Fruit fly (Drosophila melanogaster) whole organism, embryonic: ENCODE data around the gene CG1161.

Source experiments
- Awh ChIP-seq: fragments of 200-800 bp; sonication (Bioruptor generic); IDR thresholded peaks from 2 replicates; pipeline ENCODE4, ENCODE4 v1.3.6; 2022; ENCODE audit warnings: missing biosample characterization, missing genetic modification characterization
- CG13123 ChIP-seq: fragments of 200-800 bp; sonication (Bioruptor generic); optimal IDR thresholded peaks from 2 replicates; lab custom pipeline; 2016; ENCODE audit warnings: missing biosample characterization, missing genetic modification characterization
- CG14710 ChIP-seq: fragments of 200-800 bp; sonication (Bioruptor generic); optimal IDR thresholded peaks from 3 replicates; lab custom pipeline; 2019; ENCODE audit warnings: missing biosample characterization, mild to moderate bottlenecking, missing genetic modification characterization, moderate library complexity
- CG1529 ChIP-seq: fragments of 200-800 bp; sonication (Bioruptor generic); optimal IDR thresholded peaks from 3 replicates; lab custom pipeline; 2018; ENCODE audit warnings: missing biosample characterization, missing genetic modification characterization
- CG15514 ChIP-seq: fragments of 200-800 bp; sonication (Bioruptor generic); optimal IDR thresholded peaks from 3 replicates; lab custom pipeline; 2017; ENCODE audit warnings: missing biosample characterization, missing genetic modification characterization, mild to moderate bottlenecking, moderate library complexity, missing genetic modification reagents
- CG1603 ChIP-seq: fragments of 200-800 bp; sonication (Bioruptor generic); optimal IDR thresholded peaks from 2 replicates; lab custom pipeline; 2019; ENCODE audit warnings: missing biosample characterization, mild to moderate bottlenecking, missing genetic modification characterization, moderate library complexity
- CG16813 ChIP-seq: fragments of 200-800 bp; sonication (Bioruptor generic); IDR thresholded peaks from 3 replicates; pipeline ENCODE4 v1.3.6; 2022; ENCODE audit warnings: missing biosample characterization, missing genetic modification characterization; ENCODE audit not compliant: partially characterized antibody
- CG17328 ChIP-seq: fragments of 200-800 bp; sonication (Bioruptor generic); IDR thresholded peaks from 2 replicates; pipeline ENCODE4 v1.3.6; 2022; ENCODE audit warnings: missing biosample characterization, missing genetic modification characterization
- CG2889 ChIP-seq: fragments of 200-800 bp; sonication (Bioruptor generic); IDR thresholded peaks from 3 replicates; pipeline ENCODE4 v1.3.6; 2022; ENCODE audit warnings: missing biosample characterization, missing genetic modification characterization
- CG30403 ChIP-seq: fragments of 200-800 bp; sonication (Bioruptor generic); optimal IDR thresholded peaks from 3 replicates; lab custom pipeline; 2016; ENCODE audit warnings: missing biosample characterization, missing genetic modification characterization
- CG3065 ChIP-seq: fragments of 200-800 bp; sonication (Bioruptor generic); optimal IDR thresholded peaks from 2 replicates; lab custom pipeline; 2016; ENCODE audit warnings: missing biosample characterization, missing genetic modification characterization
- CG31224 ChIP-seq: fragments of 200-800 bp; sonication (Bioruptor generic); IDR thresholded peaks from 2 replicates; pipeline ENCODE4 v1.3.6; 2022; ENCODE audit warnings: missing biosample characterization, missing genetic modification characterization
- CG31365 ChIP-seq: fragments of 200-800 bp; sonication (Bioruptor generic); optimal IDR thresholded peaks from 2 replicates; lab custom pipeline; 2018; ENCODE audit warnings: missing biosample characterization, mild to moderate bottlenecking, missing genetic modification characterization
- CG34224 ChIP-seq: fragments of 200-800 bp; sonication (Bioruptor generic); IDR thresholded peaks from 3 replicates; pipeline ENCODE4 v1.3.6; 2022; ENCODE audit warnings: missing biosample characterization, missing genetic modification characterization; ENCODE audit not compliant: partially characterized antibody
- CG4424 ChIP-seq: fragments of 200-800 bp; sonication (Bioruptor generic); optimal IDR thresholded peaks from 3 replicates; lab custom pipeline; 2016; ENCODE audit warnings: missing biosample characterization, missing genetic modification characterization
- CG6272 ChIP-seq: fragments of 200-800 bp; sonication (Bioruptor generic); IDR thresholded peaks from 2 replicates; pipeline ENCODE4 v1.3.6; 2022; ENCODE audit warnings: missing biosample characterization, missing genetic modification characterization
- CG6813 ChIP-seq: fragments of 200-800 bp; sonication (Bioruptor generic); optimal IDR thresholded peaks from 2 replicates; lab custom pipeline; 2017; ENCODE audit warnings: missing biosample characterization, missing genetic modification characterization, mild to moderate bottlenecking, moderate library complexity, missing genetic modification reagents
- CG7745 ChIP-seq: fragments of 200-800 bp; sonication (Bioruptor generic); optimal IDR thresholded peaks from 2 replicates; lab custom pipeline; 2018; ENCODE audit warnings: missing biosample characterization, mild to moderate bottlenecking, missing genetic modification characterization, moderate library complexity
- CG9932 ChIP-seq: fragments of 200-800 bp; sonication (Bioruptor generic); IDR thresholded peaks from 2 replicates; pipeline ENCODE4 v1.3.6; 2022; ENCODE audit warnings: missing biosample characterization, missing genetic modification characterization
- CHES-1-like ChIP-seq: fragments of 200-800 bp; sonication (Bioruptor generic); optimal IDR thresholded peaks from 2 replicates; lab custom pipeline; 2016; ENCODE audit warnings: missing biosample characterization, missing genetic modification characterization
- Dref ChIP-seq: fragments of 200-800 bp; sonication (Bioruptor generic); IDR thresholded peaks from 2 replicates; pipeline ENCODE4 v1.3.6; 2022; ENCODE audit warnings: missing biosample characterization, missing genetic modification characterization
- Eip74EF ChIP-seq, 2 experiments: fragments of 200-800 bp in 1 of 2; fragments of >200 bp in 1 of 2; sonication (Bioruptor generic) in 1 of 2; optimal IDR thresholded peaks; 2 replicates each; lab custom pipeline; 2017 to 2019; ENCODE audit warnings: missing biosample characterization in 2 of 2, missing genetic modification characterization in 2 of 2, mild to moderate bottlenecking in 1 of 2, moderate library complexity in 1 of 2
- Hand ChIP-seq: fragments of 200-800 bp; sonication (Bioruptor generic); optimal IDR thresholded peaks from 2 replicates; lab custom pipeline; 2017; ENCODE audit warnings: mild to moderate bottlenecking, missing biosample characterization, missing genetic modification reagents, missing genetic modification characterization
- Myb ChIP-seq: fragments of 200-800 bp; sonication (Bioruptor generic); optimal IDR thresholded peaks from 2 replicates; lab custom pipeline; 2016; ENCODE audit warnings: missing biosample characterization, missing genetic modification characterization
- Neu2 ChIP-seq: fragments of 200-800 bp; sonication (Bioruptor generic); optimal IDR thresholded peaks from 3 replicates; lab custom pipeline; 2016; ENCODE audit warnings: missing biosample characterization, missing genetic modification characterization, borderline replicate concordance
- Rfx ChIP-seq: fragments of 200-800 bp; sonication (Bioruptor generic); IDR thresholded peaks from 2 replicates; pipeline ENCODE4 v1.3.6; 2022; ENCODE audit warnings: missing biosample characterization, missing genetic modification characterization
- Sox100B ChIP-seq: fragments of 200-800 bp; sonication (Bioruptor generic); optimal IDR thresholded peaks from 3 replicates; lab custom pipeline; 2018; ENCODE audit warnings: missing biosample characterization, mild to moderate bottlenecking, missing genetic modification characterization
- ac ChIP-seq: fragments of 200-800 bp; sonication (Bioruptor generic); optimal IDR thresholded peaks from 3 replicates; lab custom pipeline; 2017; ENCODE audit warnings: missing biosample characterization, mild to moderate bottlenecking, missing genetic modification characterization
- corto ChIP-seq: fragments of 200-800 bp; sonication (Bioruptor generic); optimal IDR thresholded peaks from 2 replicates; lab custom pipeline; 2016; ENCODE audit warnings: missing biosample characterization, mild to moderate bottlenecking, missing genetic modification characterization, moderate library complexity
- da ChIP-seq: fragments of 200-800 bp; sonication (Bioruptor generic); optimal IDR thresholded peaks from 2 replicates; lab custom pipeline; 2016; ENCODE audit warnings: missing biosample characterization, missing genetic modification characterization
- dan ChIP-seq: fragments of 200-800 bp; sonication (Bioruptor generic); IDR thresholded peaks from 2 replicates; pipeline ENCODE4 v1.3.6; 2022; ENCODE audit warnings: missing biosample characterization, missing genetic modification characterization
- dmrt99B ChIP-seq: fragments of 200-800 bp; sonication (Bioruptor generic); optimal IDR thresholded peaks from 2 replicates; lab custom pipeline; 2018; ENCODE audit warnings: missing biosample characterization, mild to moderate bottlenecking, missing genetic modification characterization, moderate library complexity
- ems ChIP-seq: fragments of 200-800 bp; sonication (Bioruptor generic); optimal IDR thresholded peaks from 3 replicates; lab custom pipeline; 2016; ENCODE audit warnings: missing biosample characterization, missing genetic modification characterization
- grau ChIP-seq: fragments of 200-800 bp; optimal IDR thresholded peaks from 3 replicates; lab custom pipeline; 2019; ENCODE audit warnings: missing biosample characterization, mild to moderate bottlenecking, missing genetic modification characterization, moderate library complexity
- gsb-n ChIP-seq: fragments of 200-800 bp; sonication (Bioruptor generic); optimal IDR thresholded peaks from 3 replicates; lab custom pipeline; 2018; ENCODE audit warnings: missing biosample characterization, mild to moderate bottlenecking, missing genetic modification characterization
- hth ChIP-seq: fragments of >200 bp; optimal IDR thresholded peaks from 2 replicates; lab custom pipeline; 2017; ENCODE audit warnings: inconsistent platforms
- kah ChIP-seq: fragments of 200-800 bp; sonication (Bioruptor generic); optimal IDR thresholded peaks from 2 replicates; lab custom pipeline; 2018; ENCODE audit warnings: missing biosample characterization, mild to moderate bottlenecking, missing genetic modification characterization
- ken ChIP-seq: fragments of 200-800 bp; sonication (Bioruptor generic); IDR thresholded peaks from 3 replicates; pipeline ENCODE4 v1.3.6; 2022; ENCODE audit warnings: missing biosample characterization, missing genetic modification characterization
- klu ChIP-seq: fragments of 200-800 bp; sonication (Bioruptor generic); IDR thresholded peaks from 2 replicates; pipeline ENCODE4 v1.3.6; 2022; ENCODE audit warnings: missing biosample characterization, missing genetic modification characterization
- nau ChIP-seq: fragments of 200-800 bp; sonication (Bioruptor generic); optimal IDR thresholded peaks from 3 replicates; lab custom pipeline; 2017; ENCODE audit warnings: missing biosample characterization, mild to moderate bottlenecking, missing genetic modification characterization, missing genetic modification reagents
- nerfin-2 ChIP-seq: fragments of 200-800 bp; sonication (Bioruptor generic); IDR thresholded peaks from 2 replicates; pipeline ENCODE4 v1.3.6; 2022; ENCODE audit warnings: missing biosample characterization, missing genetic modification characterization; ENCODE audit not compliant: partially characterized antibody
- nmo ChIP-seq: fragments of 200-800 bp; sonication (Bioruptor generic); optimal IDR thresholded peaks from 2 replicates; lab custom pipeline; 2018; ENCODE audit warnings: missing biosample characterization, mild to moderate bottlenecking, missing genetic modification characterization, moderate library complexity
- oc ChIP-seq: fragments of 200-800 bp; sonication (Bioruptor generic); optimal IDR thresholded peaks from 2 replicates; lab custom pipeline; 2018; ENCODE audit warnings: missing biosample characterization, mild to moderate bottlenecking, missing genetic modification characterization, moderate library complexity
- p53 ChIP-seq: fragments of 200-800 bp; sonication (Bioruptor generic); optimal IDR thresholded peaks from 2 replicates; lab custom pipeline; 2016; ENCODE audit warnings: missing biosample characterization, missing genetic modification characterization
- row ChIP-seq: fragments of 200-800 bp; sonication (Bioruptor generic); IDR thresholded peaks from 3 replicates; pipeline ENCODE4 v1.3.6; 2022; ENCODE audit warnings: missing biosample characterization, missing genetic modification characterization
- shn ChIP-seq: fragments of 200-800 bp; sonication (Bioruptor generic); optimal IDR thresholded peaks from 3 replicates; lab custom pipeline; 2016; ENCODE audit warnings: missing biosample characterization, missing genetic modification characterization
- so ChIP-seq: fragments of 200-800 bp; sonication (Bioruptor generic); IDR thresholded peaks from 3 replicates; pipeline ENCODE4 v1.3.6; 2022; ENCODE audit warnings: missing biosample characterization, missing genetic modification characterization
- sr ChIP-seq: fragments of 200-800 bp; sonication (Bioruptor generic); IDR thresholded peaks from 3 replicates; pipeline ENCODE4 v1.3.6; 2022; ENCODE audit warnings: missing biosample characterization, missing genetic modification characterization
- trem ChIP-seq: fragments of 200-800 bp; optimal IDR thresholded peaks from 3 replicates; lab custom pipeline; 2019; ENCODE audit warnings: missing biosample characterization, mild to moderate bottlenecking, missing genetic modification characterization, moderate library complexity
- wek ChIP-seq: fragments of 200-800 bp; sonication (Bioruptor generic); optimal IDR thresholded peaks from 3 replicates; lab custom pipeline; 2018; ENCODE audit warnings: missing biosample characterization, mild to moderate bottlenecking, missing genetic modification characterization, moderate library complexity

CG1161 gene

DNA sequence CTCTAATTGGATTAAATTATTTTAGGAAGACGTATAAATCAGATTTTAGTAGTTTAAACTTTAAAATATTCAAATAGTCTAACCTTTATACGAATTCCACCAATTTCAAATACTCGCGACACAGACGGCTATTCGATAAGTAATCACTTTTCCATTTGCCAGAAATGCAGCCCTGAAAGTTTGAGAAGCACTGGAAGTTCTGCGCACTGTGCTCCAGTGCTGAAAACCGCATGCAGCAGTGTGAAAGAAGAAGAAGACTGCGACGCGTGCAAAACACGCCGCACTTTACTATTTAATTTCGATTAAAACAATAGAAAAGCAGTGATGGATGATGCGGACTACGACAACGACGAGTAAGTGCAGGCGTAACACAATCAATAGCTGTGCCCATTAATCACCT is 16.7 kb downstream of the CG1161 start, which contains the start of gene Polr2F (continued):
- TF ChIP-seq sr (GFP tag; lab: Robert Waterston, UW) (no peak; the same call in 2 of the 3 replicates), gsb-n (peak; percentile 41), da (peak; percentile 76), CG34224 (GFP tag; lab: Robert Waterston, UW) (0 out of 3 replicates have a peak, but pooled peaks have one; percentile 21), ems (GFP tag; lab: Kevin White, UChicago) (peak; percentile 90), CG3065 (GFP tag; lab: Kevin White, UChicago) (peak; percentile 76), CHES-1-like (GFP tag; lab: Kevin White, UChicago) (peak; percentile 96), CG9932 (GFP tag; lab: Robert Waterston, UW) (peak; percentile 98), wek (GFP tag; lab: Kevin White, UChicago) (peak; percentile 32), ken (GFP tag; lab: Robert Waterston, UW) (peak; percentile 87), p53 (GFP tag; lab: Kevin White, UChicago) (peak; percentile 80), Hand (GFP tag; lab: Kevin White, UChicago) (peak; percentile 28), nerfin-2 (GFP tag; lab: Robert Waterston, UW) (no peak), dan (no peak), Rfx (GFP tag; lab: Robert Waterston, UW) (peak; percentile 94), CG1529 (peak; percentile 2), Neu2 (GFP tag; lab: Kevin White, UChicago) (peak; percentile 20), CG17328 (peak; percentile 53), CG16813 (GFP tag; lab: Robert Waterston, UW) (peak; percentile 48; the same call in 1 of the 3 replicates), corto (no peak), kah (GFP tag; lab: Kevin White, UChicago) (peak; percentile 50), nmo (GFP tag; lab: Kevin White, UChicago) (peak; percentile 78), dmrt99B (tag; lab: Kevin White, UChicago) (no peak), Dref (GFP tag; lab: Robert Waterston, UW) (peak; percentile 93), Myb (GFP tag; lab: Kevin White, UChicago) (peak; percentile 89), hth (lab: Kevin White, UChicago) (no peak), shn (peak; percentile 95), CG6813 (GFP tag; lab: Kevin White, UChicago) (peak; percentile 14), CG15514 (GFP tag; lab: Kevin White, UChicago) (peak; percentile 89), Eip74EF (GFP tag; optimal IDR thresholded peaks at IDR 0.05; lab: Kevin White, UChicago) (no peak), Sox100B (GFP tag; lab: Kevin White, UChicago) (no peak), Awh (GFP tag; lab: Robert Waterston, UW) (peak; percentile 28; the same call in 1 of the 2 replicates), so (GFP tag; lab: Robert Waterston, UW) (peak; percentile 70; the same call in 1 of the 3 replicates), CG7745 (tag; lab: Kevin White, UChicago) (no peak), CG13123 (GFP tag; lab: Kevin White, UChicago) (peak; percentile 78), trem (tag; lab: Kevin White, UChicago) (peak; percentile 63), ac (GFP tag; lab: Kevin White, UChicago) (no peak), nau (GFP tag; lab: Kevin White, UChicago) (no peak), grau (tag; lab: Kevin White, UChicago) (peak; percentile 76), CG2889 (GFP tag; lab: Robert Waterston, UW) (peak; percentile 64; the same call in 2 of the 3 replicates), CG6272 (peak; percentile 69), oc (peak; percentile 46), klu (GFP tag; lab: Robert Waterston, UW) (peak; percentile 71), CG31365 (tag; lab: Kevin White, UChicago) (no peak), CG1603 (tag; lab: Kevin White, UChicago) (peak; percentile 90), CG30403 (GFP tag; lab: Kevin White, UChicago) (peak; percentile 89), CG14710 (peak; percentile 84), row (GFP tag; lab: Robert Waterston, UW) (peak; percentile 89), CG31224 (GFP tag; lab: Robert Waterston, UW) (0 out of 2 replicates have a peak, but pooled peaks have one; percentile 26), CG4424 (GFP tag; lab: Kevin White, UChicago) (peak; percentile 82)
